Worm (Caenorhabditis elegans): Measurements from ENCODE around the gene F40B5.2.
A peak's percentile ranks its signal among the peaks of the same experiment; 100 is the strongest.

The F40B5.2 gene

DNA sequence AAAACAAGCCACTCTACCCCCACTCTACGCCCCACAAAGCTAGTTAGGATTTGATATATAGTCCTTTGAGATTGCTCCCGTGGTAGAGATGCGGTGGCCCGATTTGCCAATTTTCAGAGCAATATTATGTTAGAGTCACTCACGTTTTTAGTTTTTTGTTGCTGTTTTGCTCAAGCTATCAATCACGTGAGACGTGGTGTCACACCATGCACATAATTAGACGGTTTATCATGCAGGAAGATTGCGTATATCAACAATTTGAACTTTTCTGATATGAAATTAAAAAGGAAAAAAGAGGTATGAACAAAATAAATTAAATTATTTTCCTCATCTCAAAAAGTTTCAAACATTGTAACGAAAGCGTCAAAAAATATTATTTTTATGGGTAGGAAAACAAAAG lies 11.3 kb upstream of the F40B5.2 start:
- TF ChIP-seq crh-2 (tag; optimal IDR thresholded peaks at IDR 0.05) (peak; percentile 7), lin-39 (tag; optimal IDR thresholded peaks at IDR 0.05) (no peak)

DNA sequence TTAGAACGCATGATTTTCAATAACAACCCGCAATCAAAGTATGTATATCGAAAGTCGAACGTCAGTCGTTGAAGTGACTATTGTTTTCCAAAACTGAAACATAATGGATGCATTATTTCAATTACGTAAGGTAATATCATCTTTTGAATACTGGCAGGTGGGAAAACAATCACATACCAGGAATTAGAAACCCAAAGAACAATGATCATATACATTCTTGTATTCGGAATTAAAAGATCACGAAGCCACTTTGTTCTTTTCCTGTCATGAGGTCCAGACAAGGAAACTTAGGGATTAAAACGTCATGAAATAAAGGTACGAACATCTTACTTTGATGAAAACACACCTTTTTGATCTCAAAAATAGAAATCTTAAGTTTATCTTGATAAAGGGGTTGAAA lies 5.3 kb upstream of the F40B5.2 start:
- TF ChIP-seq nhr-6 (tag; optimal IDR thresholded peaks at IDR 0.05) (no peak), ztf-4 (tag; optimal IDR thresholded peaks at IDR 0.05) (no peak), lin-11 (tag; optimal IDR thresholded peaks at IDR 0.05) (no peak), peb-1 (tag; optimal IDR thresholded peaks at IDR 0.05) (no peak), lsy-2 (tag; optimal IDR thresholded peaks at IDR 0.05) (no peak), sem-4 (tag; optimal IDR thresholded peaks at IDR 0.05) (no peak), nhr-23 (tag; optimal IDR thresholded peaks at IDR 0.05) (no peak), lin-13 (GFP tag; optimal IDR thresholded peaks at IDR 0.05) (no peak), gmeb-1 (tag; optimal IDR thresholded peaks at IDR 0.05) (no peak), nhr-12 (tag; optimal IDR thresholded peaks at IDR 0.05) (no peak), ceh-82 (tag; optimal IDR thresholded peaks at IDR 0.05) (no peak), C34F6.9 (tag; optimal IDR thresholded peaks at IDR 0.05) (no peak), skn-1 (tag; optimal IDR thresholded peaks at IDR 0.05) (no peak)

DNA sequence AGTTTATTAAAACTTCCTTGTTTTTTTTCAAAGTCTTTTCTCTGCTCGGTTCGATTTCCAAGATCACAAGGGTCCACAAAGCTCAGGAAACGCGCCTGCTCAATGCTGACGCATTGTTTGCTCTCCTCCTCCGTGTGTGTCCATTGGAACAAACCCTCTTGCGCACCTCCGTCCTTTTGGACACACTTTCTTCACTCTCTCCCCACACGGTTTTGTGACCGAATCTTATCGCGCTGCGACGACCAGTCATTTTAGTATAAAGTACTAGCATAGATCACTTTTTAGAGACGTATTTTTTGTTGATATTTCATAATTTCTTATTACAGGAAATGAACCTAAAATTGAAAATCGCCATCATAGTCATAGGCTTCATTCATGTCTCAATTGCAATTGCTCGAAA lies 557 bp downstream of the F40B5.2 start:
- TF ChIP-seq lin-39 (tag; optimal IDR thresholded peaks at IDR 0.05) (no peak), zag-1 (tag; optimal IDR thresholded peaks at IDR 0.05) (peak; percentile 11), dmd-4 (tag; optimal IDR thresholded peaks at IDR 0.05) (no peak), fos-1 (tag; optimal IDR thresholded peaks at IDR 0.05) (peak; percentile 86), gmeb-1 (tag; optimal IDR thresholded peaks at IDR 0.05) (peak; percentile 77), sma-3 (GFP tag; optimal IDR thresholded peaks at IDR 0.05) (peak; percentile 53), nhr-10 (tag; optimal IDR thresholded peaks at IDR 0.05) (peak; percentile 34), ceh-82 (tag; optimal IDR thresholded peaks at IDR 0.05) (peak; percentile 0), nhr-129 (tag; optimal IDR thresholded peaks at IDR 0.05) (peak; percentile 80), ZK546.5 (tag; optimal IDR thresholded peaks at IDR 0.05) (no peak), mab-5 (tag; optimal IDR thresholded peaks at IDR 0.05) (peak; percentile 33), snpc-4 (tag; optimal IDR thresholded peaks at IDR 0.05) (no peak), nhr-21 (tag; optimal IDR thresholded peaks at IDR 0.05) (peak; percentile 27), nhr-12 (tag; optimal IDR thresholded peaks at IDR 0.05) (no peak), sma-9 (GFP tag; optimal IDR thresholded peaks at IDR 0.05) (peak; percentile 84), sma-9 (tag; optimal IDR thresholded peaks at IDR 0.05) (no peak), elt-3 (tag; optimal IDR thresholded peaks at IDR 0.05) (no peak), lin-13 (GFP tag; optimal IDR thresholded peaks at IDR 0.05) (peak; percentile 74), ceh-16 (tag; optimal IDR thresholded peaks at IDR 0.05) (no peak), F13H6.1 (tag; optimal IDR thresholded peaks at IDR 0.05) (peak; percentile 85), lin-11 (tag; optimal IDR thresholded peaks at IDR 0.05) (peak; percentile 64), unc-55 (GFP tag; optimal IDR thresholded peaks at IDR 0.05) (peak; percentile 88), mdl-1 (tag; optimal IDR thresholded peaks at IDR 0.05) (peak in 1 of 2 experiments; percentile 19), nhr-6 (tag; optimal IDR thresholded peaks at IDR 0.05) (peak; percentile 36), crh-2 (tag; optimal IDR thresholded peaks at IDR 0.05) (peak; percentile 67), sem-4 (tag; optimal IDR thresholded peaks at IDR 0.05) (peak; percentile 60), lsy-2 (tag; optimal IDR thresholded peaks at IDR 0.05) (peak; percentile 63 to 83), egl-27 (tag; optimal IDR thresholded peaks at IDR 0.05) (peak; percentile 78), ztf-11 (tag; optimal IDR thresholded peaks at IDR 0.05) (no peak), Y55F3AM.14 (GFP tag; optimal IDR thresholded peaks at IDR 0.05) (no peak), nhr-25 (tag; optimal IDR thresholded peaks at IDR 0.05) (no peak), nhr-11 (tag; optimal IDR thresholded peaks at IDR 0.05) (no peak), peb-1 (tag; optimal IDR thresholded peaks at IDR 0.05) (no peak), C34F6.9 (tag; optimal IDR thresholded peaks at IDR 0.05) (peak; percentile 80)

DNA sequence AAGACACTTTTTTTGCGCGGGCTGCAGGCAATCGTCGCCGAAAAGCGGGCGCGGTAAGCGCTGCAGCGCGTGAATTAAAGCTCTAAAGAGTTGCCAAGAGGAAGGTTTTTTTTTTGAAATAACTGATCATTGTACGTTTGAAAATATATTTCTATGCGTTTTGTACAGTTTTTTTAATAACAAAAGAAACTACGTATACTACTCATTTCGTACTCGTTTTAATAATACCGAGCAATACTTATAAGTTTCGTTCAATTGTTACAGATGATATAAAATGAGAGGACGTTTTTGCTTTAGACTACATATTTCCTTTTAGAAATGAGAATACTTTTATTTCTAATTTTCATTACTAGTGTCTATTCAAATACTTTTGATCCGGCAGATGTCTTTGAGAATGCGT lies 4.3 kb downstream of the F40B5.2 start, which contains the start of gene nep-15:
nep-15 (plus strand) TSS at position 301 of the 400 bp plus-strand sequence.
- TF ChIP-seq ztf-4 (tag; optimal IDR thresholded peaks at IDR 0.05), result no peak
- no peak for TF ChIP-seq alr-1 (tag; optimal IDR thresholded peaks at IDR 0.05)
- TF ChIP-seq skn-1 (tag; optimal IDR thresholded peaks at IDR 0.05), result no peak
- TF ChIP-seq ztf-11 (tag; optimal IDR thresholded peaks at IDR 0.05), result no peak
- no peak for TF ChIP-seq nhr-12 (tag; optimal IDR thresholded peaks at IDR 0.05)
- TF ChIP-seq sem-4 (tag; optimal IDR thresholded peaks at IDR 0.05), result no peak
- no peak for TF ChIP-seq elt-3 (tag; optimal IDR thresholded peaks at IDR 0.05)
- TF ChIP-seq nhr-25 (tag; optimal IDR thresholded peaks at IDR 0.05), result no peak
- TF ChIP-seq nhr-237 (tag; optimal IDR thresholded peaks at IDR 0.05), result no peak
- TF ChIP-seq unc-55 (GFP tag; optimal IDR thresholded peaks at IDR 0.05), result no peak
- TF ChIP-seq ZK546.5 (tag; optimal IDR thresholded peaks at IDR 0.05), result no peak
- TF ChIP-seq nhr-21 (tag; optimal IDR thresholded peaks at IDR 0.05), result no peak
- no peak for TF ChIP-seq ama-1 (optimal IDR thresholded peaks at IDR 0.05)
- no peak for TF ChIP-seq nhr-77 (tag; optimal IDR thresholded peaks at IDR 0.05)
- no peak for TF ChIP-seq nhr-10 (tag; optimal IDR thresholded peaks at IDR 0.05)
- no peak for TF ChIP-seq unc-39 (tag; optimal IDR thresholded peaks at IDR 0.05)
- TF ChIP-seq lin-13 (GFP tag; optimal IDR thresholded peaks at IDR 0.05), result no peak
- no peak for TF ChIP-seq ceh-16 (tag; optimal IDR thresholded peaks at IDR 0.05)
- TF ChIP-seq sma-9 (GFP tag; optimal IDR thresholded peaks at IDR 0.05), result no peak
- no peak for TF ChIP-seq sma-9 (tag; optimal IDR thresholded peaks at IDR 0.05)
- no peak for TF ChIP-seq snpc-4 (tag; optimal IDR thresholded peaks at IDR 0.05)

Measured in whole organism, L2 larva.